Fruit fly (Drosophila melanogaster): Measurements from ENCODE around the gene Cyp28d1.

Cyp28d1 gene

DNA sequence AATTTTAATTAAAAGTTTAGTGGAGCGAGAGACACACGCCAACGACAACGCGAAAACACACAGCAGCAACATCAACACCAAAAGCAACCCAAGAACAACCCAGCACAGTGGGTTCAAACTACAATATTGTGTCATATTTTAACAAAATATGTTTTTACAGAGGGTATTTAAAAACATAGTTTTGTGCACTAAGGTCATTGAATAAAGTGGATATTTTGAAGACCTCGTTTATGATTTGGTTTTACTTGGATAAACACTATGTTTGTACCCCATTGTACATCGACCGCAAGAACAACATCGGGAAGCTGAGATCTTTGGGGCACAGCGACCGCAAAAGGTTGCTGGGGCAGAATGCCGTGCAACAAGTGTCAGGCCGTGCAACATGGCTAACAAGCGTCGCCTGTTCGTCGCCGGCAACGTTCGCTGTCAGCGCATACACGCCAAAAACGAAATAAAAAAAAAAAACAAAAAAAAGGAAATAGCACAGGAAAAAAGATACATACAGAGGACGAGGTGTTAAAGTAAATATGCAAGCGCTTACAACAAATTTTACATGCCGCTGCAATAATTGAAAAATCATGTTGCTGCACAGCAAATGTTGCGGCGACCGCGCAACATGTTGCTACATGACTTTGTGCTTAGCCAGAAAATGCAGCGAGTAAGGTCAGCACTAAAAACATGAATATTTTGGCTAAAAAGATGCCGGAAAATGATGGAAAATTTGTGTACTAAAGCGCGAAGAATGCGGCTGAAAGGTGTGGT, 51.1 kb downstream of the Cyp28d1 start (continued):
- TF ChIP-seq CG18764 (GFP tag; optimal IDR thresholded peaks at IDR 0.05) (peak; percentile 5), PHDP (tag; optimal IDR thresholded peaks at IDR 0.05) (peak; percentile 6), CG9727 (GFP tag; optimal IDR thresholded peaks at IDR 0.05) (peak; percentile 44), tx (GFP tag; optimal IDR thresholded peaks at IDR 0.05) (no peak), dmrt11E (tag; optimal IDR thresholded peaks at IDR 0.05) (peak; percentile 74), Fer3 (tag; optimal IDR thresholded peaks at IDR 0.05) (peak; percentile 13), CG17612 (GFP tag; IDR thresholded peaks at IDR 0.05) (no peak), CG17359 (tag; optimal IDR thresholded peaks at IDR 0.05) (peak; percentile 7), CG17829 (tag; optimal IDR thresholded peaks at IDR 0.05) (peak; percentile 30), Mes4 (GFP tag; optimal IDR thresholded peaks at IDR 0.05) (peak; percentile 45), D19A (tag; optimal IDR thresholded peaks at IDR 0.05) (peak; percentile 19), jumu (GFP tag; optimal IDR thresholded peaks at IDR 0.05) (peak; percentile 16), CG6175 (GFP tag; IDR thresholded peaks at IDR 0.05) (0 out of 3 replicates have a peak, but pooled peaks have one; percentile 6), CoRest (tag; optimal IDR thresholded peaks at IDR 0.05) (peak; percentile 7), nau (GFP tag; optimal IDR thresholded peaks at IDR 0.05) (no peak), z (GFP tag; IDR thresholded peaks at IDR 0.05) (0 out of 3 replicates have a peak, but pooled peaks have one; percentile 10), zfh1 (GFP tag; IDR thresholded peaks at IDR 0.05) (peak; percentile 67), Xrp1 (GFP tag; IDR thresholded peaks at IDR 0.05) (peak; percentile 64; the same call in 1 of the 2 replicates), Spps (tag; optimal IDR thresholded peaks at IDR 0.05) (peak; percentile 49), az2 (GFP tag; optimal IDR thresholded peaks at IDR 0.05) (peak; percentile 52), CG2678 (tag; optimal IDR thresholded peaks at IDR 0.05) (peak; percentile 52), ap (GFP tag; IDR thresholded peaks at IDR 0.05) (0 out of 2 replicates have a peak, but pooled peaks have one; percentile 17), ara (GFP tag; IDR thresholded peaks at IDR 0.05) (peak; percentile 62), chif (GFP tag; optimal IDR thresholded peaks at IDR 0.05) (peak in 1 of 2 experiments; percentile 58)

All from whole organism, embryonic.